Fruit fly (Drosophila melanogaster) whole organism, pupa: ENCODE measurements around the gene lili.

Experiments
- CG10348 ChIP-seq: fragments of 200-800 bp; sonication (Bioruptor generic); IDR thresholded peaks from 2 replicates; pipeline ENCODE4 v1.3.6; 2022; ENCODE audit warnings: missing biosample characterization, missing genetic modification characterization
- CG13204 ChIP-seq: fragments of 200-800 bp; sonication (Bioruptor generic); optimal IDR thresholded peaks from 2 replicates; lab custom pipeline; 2018; ENCODE audit warnings: missing biosample characterization, mild to moderate bottlenecking, missing genetic modification characterization, moderate library complexity
- CG15710 ChIP-seq: fragments of 200-800 bp; sonication (Bioruptor generic); optimal IDR thresholded peaks from 2 replicates; lab custom pipeline; 2018; ENCODE audit warnings: missing biosample characterization, mild to moderate bottlenecking, missing genetic modification characterization, moderate library complexity
- CG17806 ChIP-seq: fragments of 200-800 bp; sonication (Bioruptor generic); optimal IDR thresholded peaks from 2 replicates; lab custom pipeline; 2018; ENCODE audit warnings: missing biosample characterization, mild to moderate bottlenecking, missing genetic modification characterization, moderate library complexity
- CG32121 ChIP-seq: fragments of 200-800 bp; sonication (Bioruptor generic); IDR thresholded peaks from 2 replicates; pipeline ENCODE4 v1.3.6; 2022; ENCODE audit warnings: missing biosample characterization, missing genetic modification characterization
- CG34367 ChIP-seq: fragments of 200-800 bp; sonication (Bioruptor generic); optimal IDR thresholded peaks from 2 replicates; lab custom pipeline; 2018; ENCODE audit warnings: missing biosample characterization, mild to moderate bottlenecking, missing genetic modification characterization
- CG4496 ChIP-seq: fragments of 200-800 bp; sonication (Bioruptor generic); IDR thresholded peaks from 3 replicates; pipeline ENCODE4 v1.3.6; 2022; ENCODE audit warnings: missing biosample characterization, missing genetic modification characterization
- CG8159 ChIP-seq: fragments of 200-800 bp; sonication (Bioruptor generic); optimal IDR thresholded peaks from 3 replicates; lab custom pipeline; 2018; ENCODE audit warnings: missing biosample characterization, mild to moderate bottlenecking, missing genetic modification characterization, moderate library complexity
- CG8301 ChIP-seq: fragments of 200-800 bp; sonication (Bioruptor generic); optimal IDR thresholded peaks from 2 replicates; lab custom pipeline; 2018; ENCODE audit warnings: missing biosample characterization, mild to moderate bottlenecking, missing genetic modification characterization
- D1 ChIP-seq: fragments of 200-800 bp; sonication (Bioruptor generic); optimal IDR thresholded peaks from 2 replicates; lab custom pipeline; 2018; ENCODE audit warnings: missing biosample characterization, mild to moderate bottlenecking, missing genetic modification characterization, moderate library complexity
- EcR ChIP-seq: fragments of 200-800 bp; sonication (Bioruptor generic); optimal IDR thresholded peaks from 3 replicates; lab custom pipeline; 2019; ENCODE audit warnings: missing biosample characterization, missing genetic modification characterization, mild to moderate bottlenecking, moderate library complexity, missing genetic modification reagents
- Pif1A ChIP-seq: fragments of 200-800 bp; sonication (Bioruptor generic); optimal IDR thresholded peaks from 3 replicates; lab custom pipeline; 2016; ENCODE audit warnings: missing biosample characterization, missing genetic modification characterization
- fd96Ca ChIP-seq: fragments of 200-800 bp; sonication (Bioruptor generic); IDR thresholded peaks from 3 replicates; pipeline ENCODE4 v1.3.6; 2022; ENCODE audit warnings: missing biosample characterization, missing genetic modification characterization
- gl ChIP-seq: fragments of 200-800 bp; sonication (Bioruptor generic); optimal IDR thresholded peaks from 2 replicates; lab custom pipeline; 2018; ENCODE audit warnings: missing biosample characterization, mild to moderate bottlenecking, missing genetic modification characterization

- no peak for TF ChIP-seq CG13204
- no peak for TF ChIP-seq CG15710 (tag; lab: Kevin White, UChicago)
- TF ChIP-seq gl: no peak
- TF ChIP-seq EcR (GFP tag; lab: Kevin White, UChicago): no peak
- no peak for TF ChIP-seq CG8301 (tag; lab: Kevin White, UChicago)
- no peak for TF ChIP-seq CG4496 (GFP tag; lab: Robert Waterston, UW)
- TF ChIP-seq D1 (tag; lab: Kevin White, UChicago): no peak
- no peak for TF ChIP-seq CG32121 (GFP tag; lab: Robert Waterston, UW)
- no peak for TF ChIP-seq Pif1A
- TF ChIP-seq CG34367 (tag; lab: Kevin White, UChicago): no peak
- TF ChIP-seq CG8159 (tag; lab: Kevin White, UChicago): no peak
- TF ChIP-seq CG10348 (GFP tag; lab: Robert Waterston, UW): no peak
- TF ChIP-seq CG17806: no peak
- no peak for TF ChIP-seq fd96Ca (GFP tag; lab: Robert Waterston, UW)
Observed at dm6 chr3R:24862574-24863089, 48.8 kb upstream of the lili start, which contains the start of gene CG7016.
